Fruit fly (Drosophila melanogaster): ENCODE results near the gene for.

The for gene

DNA sequence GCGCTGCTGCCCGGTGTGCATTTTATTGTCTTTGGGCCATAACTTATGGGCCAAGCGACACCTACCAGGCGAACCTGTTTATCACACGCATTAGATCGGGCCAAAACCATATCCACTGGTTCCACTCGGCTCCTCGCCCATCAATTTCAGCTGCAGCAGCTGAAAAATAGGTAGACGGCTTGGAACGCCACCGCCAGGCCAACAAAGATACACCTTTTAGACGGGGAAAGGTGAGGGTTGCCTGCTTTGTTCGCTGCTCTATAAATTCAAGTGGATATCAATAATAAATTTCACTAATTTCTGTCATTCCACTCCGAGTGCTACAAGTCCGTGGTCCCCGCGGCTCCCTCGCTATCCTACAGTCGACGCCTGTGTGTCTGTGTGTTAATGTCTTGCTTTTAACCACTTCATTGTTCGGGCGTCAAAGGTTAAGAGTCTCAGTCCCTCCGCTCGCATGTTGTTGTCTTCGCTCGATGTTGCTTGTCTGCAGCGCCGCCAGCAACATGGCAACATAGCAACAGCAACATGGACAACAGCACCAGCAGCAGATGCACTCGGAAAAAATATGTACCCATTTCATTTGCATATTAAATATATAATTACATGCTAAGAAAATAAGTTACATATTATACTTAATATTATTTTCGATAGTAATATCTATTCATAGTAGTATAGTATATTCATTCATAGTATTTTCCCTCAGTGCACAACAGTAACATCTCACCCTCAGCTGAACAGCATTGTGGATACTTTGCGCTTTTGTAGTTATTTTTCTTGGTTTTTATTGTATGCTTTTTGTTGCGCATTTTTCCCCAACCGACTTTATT lies 68.6 kb downstream of the for start (continued):
- peak; percentile 46 for TF ChIP-seq CG13296 (GFP tag; optimal IDR thresholded peaks at IDR 0.05)
- peak; percentile 90 for TF ChIP-seq crol (GFP tag; IDR thresholded peaks at IDR 0.05)
- TF ChIP-seq NK7.1 (GFP tag; optimal IDR thresholded peaks at IDR 0.05) = no peak
- TF ChIP-seq CG2875 (GFP tag; optimal IDR thresholded peaks at IDR 0.05) = peak; percentile 82
- peak; percentile 75 for TF ChIP-seq gt (GFP tag; IDR thresholded peaks at IDR 0.05)
- peak in 1 of 2 experiments; percentile 30 for TF ChIP-seq chif (GFP tag; optimal IDR thresholded peaks at IDR 0.05)
- peak; percentile 24 for TF ChIP-seq CG18476 (GFP tag; optimal IDR thresholded peaks at IDR 0.05)
- TF ChIP-seq sr (GFP tag; IDR thresholded peaks at IDR 0.05) = 0 out of 3 replicates have a peak, but pooled peaks have one; percentile 2
- peak; percentile 43 for TF ChIP-seq slou (GFP tag; optimal IDR thresholded peaks at IDR 0.05)
- TF ChIP-seq Fer3 (tag; optimal IDR thresholded peaks at IDR 0.05) = peak; percentile 66
- no peak for TF ChIP-seq gcm2 (GFP tag; optimal IDR thresholded peaks at IDR 0.05)
- no peak for TF ChIP-seq Dad (GFP tag; optimal IDR thresholded peaks at IDR 0.05)
- TF ChIP-seq CG30431 (GFP tag; optimal IDR thresholded peaks at IDR 0.05) = peak; percentile 68
- peak; percentile 79 for TF ChIP-seq Six4 (GFP tag; optimal IDR thresholded peaks at IDR 0.05)
- TF ChIP-seq Mrtf (GFP tag; IDR thresholded peaks at IDR 0.05) = peak; percentile 67; the same call in 2 of the 3 replicates
- no peak for TF ChIP-seq jumu (GFP tag; optimal IDR thresholded peaks at IDR 0.05)
- peak; percentile 79 for TF ChIP-seq CG8359 (GFP tag; optimal IDR thresholded peaks at IDR 0.05; ENCODE audit: borderline replicate concordance)
- TF ChIP-seq pum (GFP tag; optimal IDR thresholded peaks at IDR 0.05) = no peak
- TF ChIP-seq CG2889 (GFP tag; IDR thresholded peaks at IDR 0.05) = peak; percentile 21; the same call in 1 of the 3 replicates
- TF ChIP-seq Doc3 (GFP tag; IDR thresholded peaks at IDR 0.05; ENCODE audit: partially characterized antibody) = no peak
- TF ChIP-seq Awh (GFP tag; IDR thresholded peaks at IDR 0.05) = peak; percentile 89
- peak; percentile 44 for TF ChIP-seq CG18619 (GFP tag; optimal IDR thresholded peaks at IDR 0.05)
- TF ChIP-seq CrebB (tag; optimal IDR thresholded peaks at IDR 0.05) = peak; percentile 34
- no peak for TF ChIP-seq al (GFP tag; IDR thresholded peaks at IDR 0.05)
- no peak for TF ChIP-seq CG34224 (GFP tag; IDR thresholded peaks at IDR 0.05; ENCODE audit: partially characterized antibody)
- peak; percentile 99 for TF ChIP-seq ac (GFP tag; optimal IDR thresholded peaks at IDR 0.05)
- TF ChIP-seq Doc2 (GFP tag; IDR thresholded peaks at IDR 0.05) = no peak
- peak; percentile 95 for TF ChIP-seq CG17829 (tag; optimal IDR thresholded peaks at IDR 0.05)
- peak; percentile 93 for TF ChIP-seq gem (tag; optimal IDR thresholded peaks at IDR 0.05)
- peak; percentile 87 for TF ChIP-seq Oli (tag; optimal IDR thresholded peaks at IDR 0.05)
- peak; percentile 87 for TF ChIP-seq HLH3B (GFP tag; IDR thresholded peaks at IDR 0.05)
- TF ChIP-seq CG17568 (GFP tag; optimal IDR thresholded peaks at IDR 0.05) = peak; percentile 62
- TF ChIP-seq Nf-YB (GFP tag; optimal IDR thresholded peaks at IDR 0.05) = no peak
- peak; percentile 69 for TF ChIP-seq Oaz (GFP tag; IDR thresholded peaks at IDR 0.05)
- peak; percentile 87 for TF ChIP-seq stc (GFP tag; IDR thresholded peaks at IDR 0.05)
- peak; percentile 8 for TF ChIP-seq CG12071 (GFP tag; optimal IDR thresholded peaks at IDR 0.05)
- TF ChIP-seq az2 (GFP tag; optimal IDR thresholded peaks at IDR 0.05) = peak; percentile 87
- peak; percentile 45; the same call in 1 of the 3 replicates for TF ChIP-seq so (GFP tag; IDR thresholded peaks at IDR 0.05)
- TF ChIP-seq Mad (GFP tag; optimal IDR thresholded peaks at IDR 0.05) = no peak
- TF ChIP-seq tin (GFP tag; optimal IDR thresholded peaks at IDR 0.05) = peak; percentile 82
- TF ChIP-seq dysf (GFP tag; IDR thresholded peaks at IDR 0.05) = peak; percentile 70
- peak; percentile 69 for TF ChIP-seq pros (GFP tag; optimal IDR thresholded peaks at IDR 0.05)
- TF ChIP-seq gsb-n (tag; optimal IDR thresholded peaks at IDR 0.05) = peak; percentile 91
- TF ChIP-seq CG15601 (tag; optimal IDR thresholded peaks at IDR 0.05) = peak; percentile 89
- no peak for TF ChIP-seq lbe (GFP tag; optimal IDR thresholded peaks at IDR 0.05)
- no peak for TF ChIP-seq CG31365 (tag; optimal IDR thresholded peaks at IDR 0.05)
- TF ChIP-seq Optix (GFP tag; IDR thresholded peaks at IDR 0.05) = peak; percentile 57; the same call in 1 of the 3 replicates
- TF ChIP-seq crc (GFP tag; optimal IDR thresholded peaks at IDR 0.05) = no peak
- TF ChIP-seq rib (GFP tag; IDR thresholded peaks at IDR 0.05) = no peak
